Worm (Caenorhabditis elegans) whole organism, L1 larva: ENCODE results near the gene K12B6.9.

Source experiments
- ama-1 ChIP-seq: fragments of 150-350 bp; optimal IDR thresholded peaks from 2 replicates; lab custom pipeline; 2014
- elt-3 ChIP-seq, 6 experiments: fragments of 150-350 bp in 1 of 6; sonication (generic microtip); optimal IDR thresholded peaks; 2 replicates each; lab custom pipeline; 2017 to 2018; ENCODE audit warnings: missing biosample characterization in 6 of 6, missing genetic modification characterization in 6 of 6, inconsistent platforms in 1 of 6
- lsy-2 ChIP-seq, 2 experiments: fragments of 150-350 bp; optimal IDR thresholded peaks; 2 replicates each; lab custom pipeline; 2014; ENCODE audit warnings: missing biosample characterization in 2 of 2, missing genetic modification characterization in 2 of 2
- nhr-77 ChIP-seq: fragments of 150-350 bp; optimal IDR thresholded peaks from 2 replicates; lab custom pipeline; 2014; ENCODE audit warnings: missing biosample characterization, missing genetic modification characterization
- skn-1 ChIP-seq: fragments of 150-350 bp; optimal IDR thresholded peaks from 2 replicates; lab custom pipeline; 2014; ENCODE audit warnings: missing biosample characterization, missing genetic modification characterization

DNA sequence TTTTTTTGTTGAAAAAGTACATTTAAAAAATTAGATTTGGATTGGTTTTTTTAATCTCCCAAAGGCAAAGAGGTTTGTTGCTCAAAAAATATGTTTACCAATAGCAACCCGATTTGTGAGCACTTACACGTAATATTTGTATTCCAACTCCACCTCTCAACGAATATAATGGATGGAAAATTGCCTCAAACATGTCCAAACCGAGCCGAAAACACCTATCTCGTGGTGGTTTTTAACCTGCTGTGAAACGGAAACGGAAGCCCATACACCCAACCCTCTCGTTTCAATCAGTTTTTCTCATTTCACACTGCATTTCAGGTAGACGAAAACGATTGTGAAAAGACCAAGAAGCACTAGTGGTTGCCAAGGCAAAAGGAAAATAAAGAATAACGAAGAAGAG, 24.2 kb upstream of the K12B6.9 start, which contains the start of gene cest-24:
- TF ChIP-seq lsy-2 (tag; optimal IDR thresholded peaks at IDR 0.05; lab: Kevin White, UChicago) = no peak
- TF ChIP-seq nhr-77 (tag; lab: Kevin White, UChicago) = no peak
- TF ChIP-seq elt-3 (tag; optimal IDR thresholded peaks at IDR 0.05; lab: Kevin White, UChicago) = no peak
- TF ChIP-seq skn-1 (tag; lab: Kevin White, UChicago) = no peak
- TF ChIP-seq ama-1 (lab: Kevin White, UChicago) = no peak
